Worm (Caenorhabditis elegans): ENCODE data around the gene pals-28.

pals-28 gene

ce11 chrIII:4414041-4414440, 29.5 kb downstream of the pals-28 start (continued):
- TF ChIP-seq nhr-90 (tag; optimal IDR thresholded peaks at IDR 0.05; ENCODE audit: poor library complexity), result peak; percentile 66
- peak; percentile 47; the same call in 1 of the 2 replicates for TF ChIP-seq grh-1 (GFP tag; IDR thresholded peaks at IDR 0.05)
- peak; percentile 16 for TF ChIP-seq unc-86 (tag; optimal IDR thresholded peaks at IDR 0.05)
- TF ChIP-seq rnt-1 (tag; optimal IDR thresholded peaks at IDR 0.05), result peak; percentile 23
- TF ChIP-seq skn-1 (tag; optimal IDR thresholded peaks at IDR 0.05), result peak; percentile 33
- TF ChIP-seq fos-1 (tag; optimal IDR thresholded peaks at IDR 0.05), result peak; percentile 11
- peak; percentile 10 for TF ChIP-seq lir-3 (tag; optimal IDR thresholded peaks at IDR 0.05; ENCODE audit: poor library complexity)
- peak; percentile 13 for TF ChIP-seq sox-4 (tag; optimal IDR thresholded peaks at IDR 0.05)
- peak; percentile 47 for TF ChIP-seq C16A3.4 (tag; optimal IDR thresholded peaks at IDR 0.05)
- TF ChIP-seq ceh-88 (GFP tag; IDR thresholded peaks at IDR 0.05), result 0 out of 2 replicates have a peak, but pooled peaks have one; percentile 37
- TF ChIP-seq ztf-4 (tag; optimal IDR thresholded peaks at IDR 0.05), result peak; percentile 34

ce11 chrIII:4415135-4415534, 30.5 kb downstream of the pals-28 start, which contains the start of gene R07E5.11:
TSS of gene R07E5.11 (minus strand) at chrIII:4415235.
- TF ChIP-seq pag-3 (tag; optimal IDR thresholded peaks at IDR 0.05; ENCODE audit: borderline replicate concordance, insufficient read depth) (no peak), elt-3 (tag; optimal IDR thresholded peaks at IDR 0.05) (no peak), lin-15B (tag; optimal IDR thresholded peaks at IDR 0.05) (no peak), pax-3 (tag; optimal IDR thresholded peaks at IDR 0.05) (no peak), ztf-11 (tag; optimal IDR thresholded peaks at IDR 0.05) (no peak), grh-1 (GFP tag; IDR thresholded peaks at IDR 0.05) (no peak), C04F5.9 (tag; optimal IDR thresholded peaks at IDR 0.05) (no peak), dsc-1 (tag; optimal IDR thresholded peaks at IDR 0.05) (no peak), Y116A8C.19 (tag; optimal IDR thresholded peaks at IDR 0.05; ENCODE audit: borderline replicate concordance) (no peak), mep-1 (tag; optimal IDR thresholded peaks at IDR 0.05) (no peak), fkh-10 (GFP tag; optimal IDR thresholded peaks at IDR 0.05) (no peak), nhr-12 (tag; optimal IDR thresholded peaks at IDR 0.05) (no peak), lir-3 (tag; optimal IDR thresholded peaks at IDR 0.05; ENCODE audit: poor library complexity) (no peak), swsn-7 (tag; optimal IDR thresholded peaks at IDR 0.05) (no peak), hlh-17 (GFP tag; optimal IDR thresholded peaks at IDR 0.05; ENCODE audit: borderline replicate concordance) (no peak), lsy-2 (tag; optimal IDR thresholded peaks at IDR 0.05) (no peak), unc-130 (tag; optimal IDR thresholded peaks at IDR 0.05) (no peak)

ce11 chrIII:4417956-4418355, 33.4 kb downstream of the pals-28 start, which contains the start of the genes R07E5.19 and pdcd-2:
TSS of gene R07E5.19 (minus strand) at chrIII:4418056.
TSS of gene pdcd-2 (minus strand) at chrIII:4418057.
- TF ChIP-seq ets-5 (GFP tag; IDR thresholded peaks at IDR 0.05), result no peak
- no peak for TF ChIP-seq efl-1 (optimal IDR thresholded peaks at IDR 0.05)
- TF ChIP-seq efl-1 (GFP tag; optimal IDR thresholded peaks at IDR 0.05 in 1 of 2), result peak in 1 of 2 experiments; percentile 14
- no peak for TF ChIP-seq xbp-1 (tag; optimal IDR thresholded peaks at IDR 0.05)

ce11 chrIII:4419117-4419978, 34.8 kb downstream of the pals-28 start, which contains the start of the genes R07E5.7 and cku-80:
TSS of gene R07E5.7 (minus strand) at chrIII:4419167.
TSS of gene cku-80 (plus strand) at chrIII:4419848.
- TF ChIP-seq zag-1 (tag; optimal IDR thresholded peaks at IDR 0.05) (no peak), tbx-2 (tag; optimal IDR thresholded peaks at IDR 0.05) (peak; percentile 53), lin-15B (tag; optimal IDR thresholded peaks at IDR 0.05) (peak; percentile 62), nhr-20 (tag; optimal IDR thresholded peaks at IDR 0.05) (peak; percentile 70), isw-1 (GFP tag; IDR thresholded peaks at IDR 0.05) (peak; percentile 39; the same call in 1 of the 2 replicates), fkh-8 (tag; optimal IDR thresholded peaks at IDR 0.05) (peak; percentile 30), dpl-1 (GFP tag; optimal IDR thresholded peaks at IDR 0.05) (peak; percentile 86 to 91 (median 90)), rnt-1 (tag; optimal IDR thresholded peaks at IDR 0.05) (peak; percentile 78), nhr-11 (tag; optimal IDR thresholded peaks at IDR 0.05) (no peak), lsy-2 (tag; optimal IDR thresholded peaks at IDR 0.05) (peak; percentile 74 to 78), ztf-11 (tag; optimal IDR thresholded peaks at IDR 0.05) (peak in 1 of 2 experiments; percentile 28), egl-27 (tag; optimal IDR thresholded peaks at IDR 0.05) (no peak), tlp-1 (tag; optimal IDR thresholded peaks at IDR 0.05) (no peak), nhr-71 (tag; optimal IDR thresholded peaks at IDR 0.05) (peak; percentile 78), hlh-4 (tag; optimal IDR thresholded peaks at IDR 0.05) (no peak), skn-1 (tag; optimal IDR thresholded peaks at IDR 0.05) (no peak), ztf-4 (tag; optimal IDR thresholded peaks at IDR 0.05) (no peak), ceh-82 (tag; optimal IDR thresholded peaks at IDR 0.05) (peak; percentile 6 to 68 (median 58)), pqm-1 (tag; optimal IDR thresholded peaks at IDR 0.05) (no peak), sox-4 (tag; optimal IDR thresholded peaks at IDR 0.05) (peak; percentile 42), nhr-90 (tag; optimal IDR thresholded peaks at IDR 0.05; ENCODE audit: poor library complexity) (peak; percentile 55), efl-1 (optimal IDR thresholded peaks at IDR 0.05) (peak; percentile 66 to 91), efl-1 (GFP tag; optimal IDR thresholded peaks at IDR 0.05 in 1 of 2) (peak; percentile 90 to 99), elt-3 (tag; optimal IDR thresholded peaks at IDR 0.05) (peak in 2 of 6 experiments; percentile 44 to 47)

Data from whole organism, L1 larva.